Worm (Caenorhabditis elegans): ENCODE data around the gene nhr-94.

The nhr-94 gene

ce11 chrV:7728003-7728678 is 42.0 kb upstream of the nhr-94 start (continued):
- TF ChIP-seq ces-1 (GFP tag; optimal IDR thresholded peaks at IDR 0.05) = peak; percentile 48

ce11 chrV:7726927-7727326 is 40.8 kb upstream of the nhr-94 start:
- TF ChIP-seq rbr-2 (tag; optimal IDR thresholded peaks at IDR 0.05) (peak; percentile 0), zip-11 (GFP tag; IDR thresholded peaks at IDR 0.05) (no peak), unc-62 (GFP tag; optimal IDR thresholded peaks at IDR 0.05 in 1 of 2) (peak in 1 of 2 experiments; percentile 85), unc-62 (tag; optimal IDR thresholded peaks at IDR 0.05) (no peak)

- no peak for TF ChIP-seq nhr-111 (GFP tag; optimal IDR thresholded peaks at IDR 0.05)
- TF ChIP-seq zag-1 (tag; optimal IDR thresholded peaks at IDR 0.05) = no peak
- TF ChIP-seq aha-1 (tag) = peak; percentile 80
These were observed 40.1 kb upstream of the nhr-94 start for ce11 chrV:7726202-7726601.

ce11 chrV:7723967-7724544 is 37.9 kb upstream of the nhr-94 start, which contains the start of the genes ZK105.6 and ZK105.8:
ZK105.6 (minus strand) TSS chrV:7724067.
ZK105.8 (plus strand) TSS chrV:7724494.
- no peak for TF ChIP-seq nhr-48 (tag; optimal IDR thresholded peaks at IDR 0.05)
- TF ChIP-seq lim-7 (GFP tag; IDR thresholded peaks at IDR 0.05) = no peak

ce11 chrV:7721945-7722344 is 35.8 kb upstream of the nhr-94 start, which contains the start of gene ZK105.14:
ZK105.14 (minus strand) TSS chrV:7722045.
- TF ChIP-seq mdt-29 (GFP tag; IDR thresholded peaks at IDR 0.05) (no peak), aha-1 (tag) (peak; percentile 32)

ce11 chrV:7717629-7718028 is 31.5 kb upstream of the nhr-94 start, which contains the start of gene ZK105.5:
ZK105.5 (minus strand) TSS chrV:7717729.
- TF ChIP-seq mxl-2 (GFP tag; conservative IDR thresholded peaks at IDR 0.05) = no peak
- peak; percentile 55 for TF ChIP-seq aha-1 (tag)
- no peak for TF ChIP-seq dmd-9 (GFP tag; IDR thresholded peaks at IDR 0.05)
- no peak for TF ChIP-seq unc-39 (tag; optimal IDR thresholded peaks at IDR 0.05)
- no peak for TF ChIP-seq F37D6.2 (tag; optimal IDR thresholded peaks at IDR 0.05)

- TF ChIP-seq R02D3.7 (tag; optimal IDR thresholded peaks at IDR 0.05) = no peak
- no peak for TF ChIP-seq duxl-1 (tag; optimal IDR thresholded peaks at IDR 0.05; ENCODE audit: poor library complexity)
- no peak for TF ChIP-seq Y75B8A.6 (GFP tag; IDR thresholded peaks at IDR 0.05)
- no peak for TF ChIP-seq rbr-2 (tag; optimal IDR thresholded peaks at IDR 0.05)
- no peak for TF ChIP-seq mxl-2 (GFP tag; conservative IDR thresholded peaks at IDR 0.05)
- no peak for TF ChIP-seq mdl-1 (tag; optimal IDR thresholded peaks at IDR 0.05)
- TF ChIP-seq ama-1 (optimal IDR thresholded peaks at IDR 0.05) = no peak
- no peak for TF ChIP-seq unc-39 (tag; optimal IDR thresholded peaks at IDR 0.05)
- no peak for TF ChIP-seq tra-1 (GFP tag; IDR thresholded peaks at IDR 0.05)
- TF ChIP-seq nhr-77 (tag; optimal IDR thresholded peaks at IDR 0.05) = no peak
- no peak for TF ChIP-seq snpc-4 (tag; optimal IDR thresholded peaks at IDR 0.05)
- no peak for TF ChIP-seq hif-1 (tag; optimal IDR thresholded peaks at IDR 0.05)
- TF ChIP-seq daf-16 (GFP tag; optimal IDR thresholded peaks at IDR 0.05) = no peak
- no peak for TF ChIP-seq daf-16 (tag; optimal IDR thresholded peaks at IDR 0.05)
- no peak for TF ChIP-seq tag-97 (GFP tag; IDR thresholded peaks at IDR 0.05)
- TF ChIP-seq nhr-237 (tag; optimal IDR thresholded peaks at IDR 0.05) = no peak
- no peak for TF ChIP-seq egl-43 (GFP tag; IDR thresholded peaks at IDR 0.05)
- TF ChIP-seq zip-11 (GFP tag; IDR thresholded peaks at IDR 0.05) = no peak
- TF ChIP-seq nhr-48 (tag; optimal IDR thresholded peaks at IDR 0.05) = no peak
- TF ChIP-seq dve-1 (tag; optimal IDR thresholded peaks at IDR 0.05; ENCODE audit: insufficient read depth) = no peak
- no peak for TF ChIP-seq hmg-1.1 (GFP tag; IDR thresholded peaks at IDR 0.05)
These were observed 29.9 kb upstream of the nhr-94 start, which contains the start of gene ZK105.12 for ce11 chrV:7716034-7716433. ZK105.12 (minus strand) TSS chrV:7716134.
